Fruit fly (Drosophila melanogaster) whole organism, embryonic: ENCODE measurements around the gene Cow.

Experiments
- Abd-B ChIP-seq: fragments of 200-800 bp; sonication (Bioruptor generic); optimal IDR thresholded peaks from 2 replicates; lab custom pipeline; 2018; ENCODE audit warnings: missing biosample characterization, mild to moderate bottlenecking, missing genetic modification characterization, moderate library complexity
- BEAF-32 ChIP-seq: fragments of 200-800 bp; sonication (Bioruptor generic); optimal IDR thresholded peaks from 3 replicates; lab custom pipeline; 2017; ENCODE audit warnings: missing biosample characterization, missing genetic modification characterization, mild to moderate bottlenecking, moderate library complexity, missing genetic modification reagents
- Bgb ChIP-seq: fragments of 200-800 bp; sonication (Bioruptor generic); IDR thresholded peaks from 2 replicates; pipeline ENCODE4 v1.3.6; 2022; ENCODE audit warnings: missing biosample characterization, missing genetic modification characterization; ENCODE audit not compliant: partially characterized antibody
- CG1024 ChIP-seq: fragments of 200-800 bp; sonication (Bioruptor generic); IDR thresholded peaks from 2 replicates; pipeline ENCODE4 v1.3.6; 2022; ENCODE audit warnings: missing biosample characterization, missing genetic modification characterization
- CG13287 ChIP-seq: fragments of 200-800 bp; sonication (Bioruptor generic); IDR thresholded peaks from 2 replicates; pipeline ENCODE4 v1.3.6; 2022; ENCODE audit warnings: missing biosample characterization, missing genetic modification characterization; ENCODE audit not compliant: partially characterized antibody
- CG1603 ChIP-seq: fragments of 200-800 bp; sonication (Bioruptor generic); optimal IDR thresholded peaks from 2 replicates; lab custom pipeline; 2019; ENCODE audit warnings: missing biosample characterization, mild to moderate bottlenecking, missing genetic modification characterization, moderate library complexity
- CG18599 ChIP-seq: fragments of 200-800 bp; sonication (Bioruptor generic); optimal IDR thresholded peaks from 3 replicates; lab custom pipeline; 2017; ENCODE audit warnings: missing biosample characterization, missing genetic modification characterization, mild to moderate bottlenecking, moderate library complexity, missing genetic modification reagents
- CG3407 ChIP-seq: fragments of 200-800 bp; sonication (Bioruptor generic); optimal IDR thresholded peaks from 2 replicates; lab custom pipeline; 2018; ENCODE audit warnings: missing biosample characterization, mild to moderate bottlenecking, missing genetic modification characterization
- CG7745 ChIP-seq: fragments of 200-800 bp; sonication (Bioruptor generic); optimal IDR thresholded peaks from 2 replicates; lab custom pipeline; 2018; ENCODE audit warnings: missing biosample characterization, mild to moderate bottlenecking, missing genetic modification characterization, moderate library complexity
- Camta ChIP-seq: fragments of 200-800 bp; sonication (Bioruptor generic); optimal IDR thresholded peaks from 2 replicates; lab custom pipeline; 2016; ENCODE audit warnings: missing biosample characterization, missing genetic modification characterization
- D19B ChIP-seq: fragments of 200-800 bp; sonication (Bioruptor generic); optimal IDR thresholded peaks from 2 replicates; lab custom pipeline; 2017; ENCODE audit warnings: missing biosample characterization, mild to moderate bottlenecking, missing genetic modification characterization
- Dp ChIP-seq: fragments of 200-800 bp; sonication (Bioruptor generic); optimal IDR thresholded peaks from 2 replicates; lab custom pipeline; 2018; ENCODE audit warnings: missing biosample characterization, mild to moderate bottlenecking, missing genetic modification characterization, moderate library complexity
- Drgx ChIP-seq: fragments of 200-800 bp; sonication (Bioruptor generic); IDR thresholded peaks from 2 replicates; pipeline ENCODE4 v1.3.6; 2022; ENCODE audit warnings: missing biosample characterization, missing genetic modification characterization
- E2f2 ChIP-seq: fragments of 200-800 bp; sonication (Bioruptor generic); IDR thresholded peaks from 2 replicates; pipeline ENCODE4 v1.3.6; 2022; ENCODE audit warnings: missing biosample characterization, missing genetic modification characterization
- HLH4C ChIP-seq: fragments of 200-800 bp; sonication (Bioruptor generic); IDR thresholded peaks from 3 replicates; pipeline ENCODE4 v1.3.6; 2022; ENCODE audit warnings: missing biosample characterization, missing genetic modification characterization; ENCODE audit not compliant: partially characterized antibody
- Hr78 ChIP-seq, 2 experiments: fragments of 200-800 bp in 1 of 2; fragments of >200 bp in 1 of 2; sonication (Bioruptor generic) in 1 of 2; optimal IDR thresholded peaks; 2 replicates each; lab custom pipeline; 2017 to 2019; ENCODE audit warnings: missing biosample characterization in 2 of 2, missing genetic modification characterization in 2 of 2, mild to moderate bottlenecking in 1 of 2, moderate library complexity in 1 of 2
- Lpt ChIP-seq: fragments of >200 bp; optimal IDR thresholded peaks from 2 replicates; lab custom pipeline; 2018; ENCODE audit warnings: missing biosample characterization, missing genetic modification characterization
- Nf-YB ChIP-seq: fragments of 200-800 bp; sonication (Bioruptor generic); optimal IDR thresholded peaks from 3 replicates; lab custom pipeline; 2019; ENCODE audit warnings: missing biosample characterization, mild to moderate bottlenecking, missing genetic modification characterization, moderate library complexity
- Oaz ChIP-seq: fragments of 200-800 bp; sonication (Bioruptor generic); IDR thresholded peaks from 2 replicates; pipeline ENCODE4 v1.3.6; 2022; ENCODE audit warnings: missing biosample characterization, missing genetic modification characterization
- Oli ChIP-seq: fragments of 200-800 bp; sonication (Bioruptor generic); optimal IDR thresholded peaks from 2 replicates; lab custom pipeline; 2018; ENCODE audit warnings: missing biosample characterization, mild to moderate bottlenecking, missing genetic modification characterization, moderate library complexity
- Pdp1 ChIP-seq, 2 experiments: fragments of 200-800 bp; sonication (Bioruptor generic); optimal IDR thresholded peaks; 3 replicates each; lab custom pipeline; 2016; ENCODE audit warnings: missing biosample characterization in 2 of 2, missing genetic modification characterization in 2 of 2, mild to moderate bottlenecking in 1 of 2, moderate library complexity in 1 of 2
- Stat92E ChIP-seq, 3 experiments: fragments of >200 bp in 2 of 3; fragments of 200-800 bp in 1 of 3; sonication (Bioruptor generic) in 1 of 3; optimal IDR thresholded peaks; 2 replicates each; lab custom pipeline; 2017 to 2019; ENCODE audit warnings: missing biosample characterization in 3 of 3, missing genetic modification characterization in 3 of 3, mild to moderate bottlenecking in 1 of 3, moderate library complexity in 1 of 3
- amos ChIP-seq: fragments of 200-800 bp; sonication (Bioruptor generic); IDR thresholded peaks from 2 replicates; pipeline ENCODE4 v1.3.6; 2022; ENCODE audit warnings: missing biosample characterization, missing genetic modification characterization; ENCODE audit not compliant: partially characterized antibody
- az2 ChIP-seq: fragments of 200-800 bp; sonication (Bioruptor generic); optimal IDR thresholded peaks from 3 replicates; lab custom pipeline; 2016; ENCODE audit warnings: missing biosample characterization, missing genetic modification characterization
- ewg ChIP-seq: fragments of 200-800 bp; sonication (Bioruptor generic); optimal IDR thresholded peaks from 3 replicates; lab custom pipeline; 2017; ENCODE audit warnings: mild to moderate bottlenecking, missing biosample characterization, missing genetic modification reagents, missing genetic modification characterization
- hbn ChIP-seq: fragments of 200-800 bp; sonication (Bioruptor generic); IDR thresholded peaks from 2 replicates; pipeline ENCODE4 v1.3.6; 2022; ENCODE audit warnings: missing biosample characterization, missing genetic modification characterization; ENCODE audit not compliant: partially characterized antibody
- hth ChIP-seq: fragments of >200 bp; optimal IDR thresholded peaks from 2 replicates; lab custom pipeline; 2017; ENCODE audit warnings: inconsistent platforms
- kah ChIP-seq: fragments of 200-800 bp; sonication (Bioruptor generic); optimal IDR thresholded peaks from 2 replicates; lab custom pipeline; 2018; ENCODE audit warnings: missing biosample characterization, mild to moderate bottlenecking, missing genetic modification characterization
- lov ChIP-seq, 2 experiments: fragments of 200-800 bp in 1 of 2; fragments of >200 bp in 1 of 2; sonication (Bioruptor generic) in 1 of 2; IDR thresholded peaks in 1 of 2; optimal IDR thresholded peaks in 1 of 2; 2 replicates in 1 of 2; 3 replicates in 1 of 2; pipeline versions ENCODE4 v1.3.6 to Lab custom; 2017 to 2022; ENCODE audit warnings: missing biosample characterization in 1 of 2, missing genetic modification characterization in 1 of 2
- nom ChIP-seq: fragments of 200-800 bp; sonication (Bioruptor generic); optimal IDR thresholded peaks from 2 replicates; lab custom pipeline; 2017; ENCODE audit warnings: missing biosample characterization, missing genetic modification characterization, mild to moderate bottlenecking, moderate library complexity, missing genetic modification reagents
- p53 ChIP-seq: fragments of 200-800 bp; sonication (Bioruptor generic); optimal IDR thresholded peaks from 2 replicates; lab custom pipeline; 2016; ENCODE audit warnings: missing biosample characterization, missing genetic modification characterization
- pfk ChIP-seq: fragments of 200-800 bp; sonication (Bioruptor generic); optimal IDR thresholded peaks from 2 replicates; lab custom pipeline; 2018; ENCODE audit warnings: missing biosample characterization, mild to moderate bottlenecking, missing genetic modification characterization, moderate library complexity
- pzg ChIP-seq: fragments of 200-800 bp; sonication (Bioruptor generic); optimal IDR thresholded peaks from 3 replicates; lab custom pipeline; 2018; ENCODE audit warnings: missing biosample characterization, mild to moderate bottlenecking, missing genetic modification characterization, moderate library complexity
- stwl ChIP-seq: fragments of 200-800 bp; sonication (Bioruptor generic); optimal IDR thresholded peaks from 3 replicates; lab custom pipeline; 2018; ENCODE audit warnings: missing biosample characterization, mild to moderate bottlenecking, missing genetic modification characterization, moderate library complexity
- sug ChIP-seq: fragments of 200-800 bp; optimal IDR thresholded peaks from 2 replicates; lab custom pipeline; 2019; ENCODE audit warnings: missing biosample characterization, mild to moderate bottlenecking, missing genetic modification characterization, moderate library complexity
- tio ChIP-seq: fragments of 200-800 bp; sonication (Bioruptor generic); optimal IDR thresholded peaks from 2 replicates; lab custom pipeline; 2017; ENCODE audit warnings: missing biosample characterization, missing genetic modification characterization, inconsistent platforms
- vfl ChIP-seq: fragments of 200-800 bp; sonication (Bioruptor generic); optimal IDR thresholded peaks from 2 replicates; lab custom pipeline; 2016; ENCODE audit warnings: missing biosample characterization, missing genetic modification characterization

Gene Cow

DNA sequence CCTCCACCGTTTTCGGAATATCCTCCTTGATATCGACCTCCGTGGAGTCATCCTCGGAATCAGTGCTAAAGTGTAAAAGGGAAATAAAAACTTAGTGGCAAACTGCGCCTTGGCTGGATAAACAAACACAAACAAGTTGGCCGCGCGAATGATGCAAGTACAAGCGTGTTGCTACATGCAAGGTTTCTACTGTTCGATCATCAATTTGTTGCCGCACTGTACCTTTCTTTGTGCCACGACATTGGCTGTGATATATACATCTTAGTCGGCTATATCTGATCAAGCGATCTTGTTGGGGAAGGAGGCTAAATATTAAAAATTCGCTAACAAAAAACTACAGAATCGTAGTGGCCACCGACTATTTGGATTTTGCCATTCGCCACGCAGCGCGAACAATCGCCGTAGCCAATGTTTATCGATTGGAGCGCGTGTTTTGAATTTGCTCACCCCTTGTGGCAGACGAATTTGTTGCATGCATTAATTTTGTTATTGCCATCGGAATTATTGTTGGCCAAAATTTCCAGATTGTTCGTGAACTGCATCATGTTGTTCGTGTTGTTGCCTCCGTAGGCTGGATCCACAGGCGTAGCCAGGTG is 59.3 kb downstream of the Cow start (continued):
- TF ChIP-seq hth (lab: Kevin White, UChicago), result no peak
- TF ChIP-seq Oaz (GFP tag; lab: Robert Waterston, UW), result no peak
- no peak for TF ChIP-seq lov (optimal IDR thresholded peaks at IDR 0.05; lab: Kevin White, UChicago)
- no peak for TF ChIP-seq lov (GFP tag; IDR thresholded peaks at IDR 0.05; lab: Robert Waterston, UW)
- TF ChIP-seq Hr78 (GFP tag; optimal IDR thresholded peaks at IDR 0.05; lab: Kevin White, UChicago), result no peak
- peak; percentile 47 for TF ChIP-seq CG1603 (tag; lab: Kevin White, UChicago)
- no peak for TF ChIP-seq sug (tag; lab: Kevin White, UChicago)
- no peak for TF ChIP-seq Nf-YB (GFP tag; lab: Kevin White, UChicago)
- peak; percentile 53 for TF ChIP-seq BEAF-32 (GFP tag; lab: Kevin White, UChicago)
- no peak for TF ChIP-seq Stat92E (GFP tag; optimal IDR thresholded peaks at IDR 0.05; lab: Kevin White, UChicago)
- TF ChIP-seq vfl, result no peak
- TF ChIP-seq hbn (GFP tag; lab: Robert Waterston, UW), result peak; percentile 42
- 0 out of 3 replicates have a peak, but pooled peaks have one; percentile 7 for TF ChIP-seq HLH4C (GFP tag; lab: Robert Waterston, UW)
- TF ChIP-seq pfk (GFP tag; lab: Kevin White, UChicago), result no peak
- peak in 1 of 2 experiments; percentile 39 for TF ChIP-seq Pdp1 (GFP tag; optimal IDR thresholded peaks at IDR 0.05; lab: Kevin White, UChicago)
- peak; percentile 4 for TF ChIP-seq stwl (tag; lab: Kevin White, UChicago)
- peak; percentile 89 for TF ChIP-seq E2f2 (GFP tag; lab: Robert Waterston, UW)
- TF ChIP-seq ewg (GFP tag; lab: Kevin White, UChicago), result no peak
- no peak for TF ChIP-seq az2
- TF ChIP-seq amos (GFP tag; lab: Robert Waterston, UW), result peak; percentile 61
- TF ChIP-seq pzg (GFP tag; lab: Kevin White, UChicago), result peak; percentile 47
- no peak for TF ChIP-seq Drgx (GFP tag; lab: Robert Waterston, UW)
- TF ChIP-seq Bgb (GFP tag; lab: Robert Waterston, UW), result peak; percentile 60
- peak; percentile 5 for TF ChIP-seq CG13287 (GFP tag; lab: Robert Waterston, UW)
- TF ChIP-seq D19B (GFP tag; lab: Kevin White, UChicago), result no peak
- no peak for TF ChIP-seq tio
- TF ChIP-seq kah, result no peak
- no peak for TF ChIP-seq nom
- no peak for TF ChIP-seq CG7745 (tag; lab: Kevin White, UChicago)
- TF ChIP-seq Abd-B (GFP tag; lab: Kevin White, UChicago), result no peak
- TF ChIP-seq Camta, result no peak
- peak; percentile 82 for TF ChIP-seq Dp (GFP tag; lab: Kevin White, UChicago)
- TF ChIP-seq Oli (tag; lab: Kevin White, UChicago), result no peak
- peak; percentile 99 for TF ChIP-seq p53
- no peak for TF ChIP-seq CG1024 (GFP tag; lab: Robert Waterston, UW)
- no peak for TF ChIP-seq CG3407 (GFP tag; lab: Kevin White, UChicago)
- TF ChIP-seq CG18599, result no peak
- no peak for TF ChIP-seq Lpt (GFP tag; lab: Kevin White, UChicago)

- TF ChIP-seq nom, result no peak
Observed at dm6 chr3R:23051639-23052125, 60.8 kb downstream of the Cow start, which contains the start of gene Gr94a. Gene Gr94a (plus strand): TSS chr3R:23051689.
